Worm (Caenorhabditis elegans): ENCODE measurements around the gene ZK669.3.

ZK669.3 gene

ce11 chrII:7945168-7945567, 4.2 kb downstream of the ZK669.3 start, which contains the start of gene dbt-1:
TSS of gene dbt-1 (minus strand) at chrII:7945206.
- TF ChIP-seq flh-1 (GFP tag; optimal IDR thresholded peaks at IDR 0.05) (no peak), M03D4.4 (tag; optimal IDR thresholded peaks at IDR 0.05) (no peak), ceh-43 (GFP tag; optimal IDR thresholded peaks at IDR 0.05) (no peak), zip-8 (tag; optimal IDR thresholded peaks at IDR 0.05) (no peak), nhr-76 (tag; optimal IDR thresholded peaks at IDR 0.05) (no peak), nhr-12 (tag; optimal IDR thresholded peaks at IDR 0.05) (no peak), ceh-39 (tag; optimal IDR thresholded peaks at IDR 0.05) (no peak), pha-4 (tag; optimal IDR thresholded peaks at IDR 0.05) (peak; percentile 71), elt-3 (tag; optimal IDR thresholded peaks at IDR 0.05) (no peak), lsy-2 (tag; optimal IDR thresholded peaks at IDR 0.05) (peak; percentile 74), ces-1 (GFP tag; optimal IDR thresholded peaks at IDR 0.05) (peak; percentile 38), snpc-4 (tag; optimal IDR thresholded peaks at IDR 0.05) (no peak), bed-3 (GFP tag; optimal IDR thresholded peaks at IDR 0.05) (no peak), mab-5 (tag; optimal IDR thresholded peaks at IDR 0.05) (no peak), mls-2 (tag; optimal IDR thresholded peaks at IDR 0.05) (no peak), nhr-28 (tag; optimal IDR thresholded peaks at IDR 0.05) (no peak), cnd-1 (tag; optimal IDR thresholded peaks at IDR 0.05) (no peak), mep-1 (tag; optimal IDR thresholded peaks at IDR 0.05) (peak; percentile 65), drap-1 (GFP tag; optimal IDR thresholded peaks at IDR 0.05) (no peak), hlh-1 (tag; optimal IDR thresholded peaks at IDR 0.05) (peak; percentile 51), unc-120 (tag; optimal IDR thresholded peaks at IDR 0.05; ENCODE audit: poor library complexity, severe bottlenecking) (no peak), ceh-83 (GFP tag; optimal IDR thresholded peaks at IDR 0.05) (no peak), lin-13 (tag; optimal IDR thresholded peaks at IDR 0.05) (peak; percentile 45), nhr-237 (tag; optimal IDR thresholded peaks at IDR 0.05) (peak; percentile 64), sem-2 (GFP tag; optimal IDR thresholded peaks at IDR 0.05) (no peak), unc-62 (GFP tag; optimal IDR thresholded peaks at IDR 0.05) (peak; percentile 3), lin-32 (GFP tag; optimal IDR thresholded peaks at IDR 0.05) (no peak), blmp-1 (tag; optimal IDR thresholded peaks at IDR 0.05) (no peak), ztf-11 (tag; optimal IDR thresholded peaks at IDR 0.05) (no peak), nhr-2 (tag; optimal IDR thresholded peaks at IDR 0.05) (no peak), unc-39 (tag; optimal IDR thresholded peaks at IDR 0.05) (no peak), tbx-8 (GFP tag; optimal IDR thresholded peaks at IDR 0.05) (no peak), sptf-1 (tag; optimal IDR thresholded peaks at IDR 0.05) (no peak), elt-1 (tag; optimal IDR thresholded peaks at IDR 0.05; ENCODE audit: borderline replicate concordance, insufficient read depth) (no peak), ham-2 (GFP tag; optimal IDR thresholded peaks at IDR 0.05) (no peak)

ce11 chrII:7946830-7947425, 6.0 kb downstream of the ZK669.3 start, which contains the start of gene ZK669.5:
TSS of gene ZK669.5 (minus strand) at chrII:7946880.
- TF ChIP-seq nhr-2 (tag; optimal IDR thresholded peaks at IDR 0.05) = no peak
- no peak for TF ChIP-seq cnd-1 (tag; optimal IDR thresholded peaks at IDR 0.05)
- TF ChIP-seq nhr-76 (tag; optimal IDR thresholded peaks at IDR 0.05) = no peak
- no peak for TF ChIP-seq ceh-83 (GFP tag; optimal IDR thresholded peaks at IDR 0.05)

- TF ChIP-seq lin-32 (GFP tag; optimal IDR thresholded peaks at IDR 0.05) = no peak
- TF ChIP-seq lin-13 (tag; optimal IDR thresholded peaks at IDR 0.05) = no peak
- no peak for TF ChIP-seq pha-4 (tag; optimal IDR thresholded peaks at IDR 0.05)
- no peak for TF ChIP-seq sem-2 (GFP tag; optimal IDR thresholded peaks at IDR 0.05)
- TF ChIP-seq nhr-76 (tag; optimal IDR thresholded peaks at IDR 0.05) = no peak
- TF ChIP-seq M03D4.4 (tag; optimal IDR thresholded peaks at IDR 0.05) = no peak
- TF ChIP-seq mep-1 (tag; optimal IDR thresholded peaks at IDR 0.05) = no peak
- no peak for TF ChIP-seq nhr-237 (tag; optimal IDR thresholded peaks at IDR 0.05)
- no peak for TF ChIP-seq mls-2 (tag; optimal IDR thresholded peaks at IDR 0.05)
- TF ChIP-seq nhr-12 (tag; optimal IDR thresholded peaks at IDR 0.05) = no peak
- no peak for TF ChIP-seq snpc-4 (tag; optimal IDR thresholded peaks at IDR 0.05)
- no peak for TF ChIP-seq bed-3 (GFP tag; optimal IDR thresholded peaks at IDR 0.05)
- TF ChIP-seq blmp-1 (tag; optimal IDR thresholded peaks at IDR 0.05) = no peak
- TF ChIP-seq zip-8 (tag; optimal IDR thresholded peaks at IDR 0.05) = no peak
- no peak for TF ChIP-seq elt-1 (tag; optimal IDR thresholded peaks at IDR 0.05; ENCODE audit: borderline replicate concordance, insufficient read depth)
Observed at ce11 chrII:7948278-7948677, 7.3 kb downstream of the ZK669.3 start.

All from whole organism, mixed stage, embryonic.